Worm (Caenorhabditis elegans) whole organism, mixed stage, embryonic: ENCODE data around the gene F57A8.1.

Experiments
- blmp-1 ChIP-seq: fragments of 150-350 bp; optimal IDR thresholded peaks from 2 replicates; lab custom pipeline; 2014; ENCODE audit warnings: missing biosample characterization, missing genetic modification characterization
- hlh-1 ChIP-seq: fragments of 150-350 bp; optimal IDR thresholded peaks from 2 replicates; lab custom pipeline; 2014; ENCODE audit warnings: missing biosample characterization, missing genetic modification reagents, missing genetic modification characterization
- nhr-237 ChIP-seq: fragments of 150-350 bp; optimal IDR thresholded peaks from 2 replicates; lab custom pipeline; 2014; ENCODE audit warnings: missing biosample characterization, missing genetic modification characterization
- pha-4 ChIP-seq: fragments of 150-350 bp; optimal IDR thresholded peaks from 2 replicates; lab custom pipeline; 2018; ENCODE audit warnings: missing biosample characterization, missing genetic modification reagents, missing genetic modification characterization
- snpc-4 ChIP-seq: fragments of 150-350 bp; optimal IDR thresholded peaks from 2 replicates; lab custom pipeline; 2014; ENCODE audit warnings: missing biosample characterization, missing genetic modification characterization
- sptf-1 ChIP-seq: sonication (generic microtip); optimal IDR thresholded peaks from 2 replicates; lab custom pipeline; 2017; ENCODE audit warnings: mild to moderate bottlenecking, missing genetic modification characterization, moderate library complexity, missing compliant biosample characterization
- unc-39 ChIP-seq: fragments of 150-350 bp; optimal IDR thresholded peaks from 2 replicates; lab custom pipeline; 2014; ENCODE audit warnings: missing biosample characterization, missing genetic modification characterization

DNA sequence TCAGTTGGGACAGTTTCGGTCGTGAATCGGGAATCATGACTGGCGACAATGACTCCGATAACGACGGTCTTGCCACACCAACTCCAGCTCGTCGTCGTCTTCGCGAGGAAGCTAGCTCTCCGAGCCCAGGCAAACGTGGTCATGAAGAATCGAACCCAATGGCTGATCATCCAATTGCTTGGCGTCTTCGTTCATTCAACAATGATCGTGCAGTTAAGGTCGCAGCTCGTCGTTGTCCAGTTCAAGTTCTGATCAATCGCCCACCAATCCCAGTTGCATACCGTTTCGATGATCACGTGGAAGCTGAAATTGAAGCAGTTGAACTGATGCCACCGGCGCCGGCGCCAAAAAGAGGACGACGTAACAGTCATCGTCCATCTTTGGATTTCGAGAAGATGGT lies 10.0 kb downstream of the F57A8.1 start:
- TF ChIP-seq nhr-237 (tag; lab: Kevin White, UChicago) (no peak), sptf-1 (no peak), snpc-4 (tag; lab: Kevin White, UChicago) (no peak), pha-4 (no peak), unc-39 (tag; lab: Kevin White, UChicago) (no peak), hlh-1 (tag; lab: Kevin White, UChicago) (no peak), blmp-1 (no peak)
